Fruit fly (Drosophila melanogaster) whole organism, wandering third instar larva: ENCODE measurements around the gene Gr22d.

Experiments used
- Abd-B ChIP-seq: fragments of >200 bp; optimal IDR thresholded peaks from 2 replicates; lab custom pipeline; 2017; ENCODE audit warnings: missing biosample characterization, missing genetic modification characterization
- CG32264 ChIP-seq: fragments of 200-800 bp; sonication (Bioruptor generic); optimal IDR thresholded peaks from 2 replicates; lab custom pipeline; 2016; ENCODE audit warnings: missing biosample characterization, missing genetic modification characterization
- CG9705 ChIP-seq: fragments of 200-800 bp; sonication (Bioruptor generic); optimal IDR thresholded peaks from 2 replicates; lab custom pipeline; 2018; ENCODE audit warnings: missing biosample characterization, mild to moderate bottlenecking, missing genetic modification characterization
- Dfd ChIP-seq: fragments of >200 bp; optimal IDR thresholded peaks from 2 replicates; lab custom pipeline; 2017; ENCODE audit warnings: missing biosample characterization, missing genetic modification characterization
- Dif ChIP-seq: fragments of 200-275, 200-300 bp; sonication (Bioruptor generic); optimal IDR thresholded peaks from 2 replicates; lab custom pipeline; 2018; ENCODE audit warnings: missing biosample characterization, missing genetic modification characterization; ENCODE audit not compliant: partially characterized antibody
- GATAd ChIP-seq: sonication (Bioruptor generic); optimal IDR thresholded peaks from 2 replicates; lab custom pipeline; 2016; ENCODE audit warnings: missing biosample characterization, missing genetic modification characterization
- HLH106 ChIP-seq: fragments of 200-800 bp; optimal IDR thresholded peaks from 3 replicates; lab custom pipeline; 2019; ENCODE audit warnings: missing biosample characterization, mild to moderate bottlenecking, missing genetic modification characterization, moderate library complexity
- Hnf4 ChIP-seq: fragments of 200-800 bp; sonication (Bioruptor generic); optimal IDR thresholded peaks from 2 replicates; lab custom pipeline; 2016; ENCODE audit warnings: missing biosample characterization, mild to moderate bottlenecking, missing genetic modification characterization
- Hr78 ChIP-seq: fragments of >200 bp; optimal IDR thresholded peaks from 2 replicates; lab custom pipeline; 2017; ENCODE audit warnings: missing biosample characterization, missing genetic modification characterization
- Hr83 ChIP-seq: fragments of 200-300 bp; sonication (Bioruptor generic); optimal IDR thresholded peaks from 2 replicates; lab custom pipeline; 2016; ENCODE audit warnings: missing biosample characterization, mild to moderate bottlenecking, missing genetic modification characterization, moderate library complexity; ENCODE audit not compliant: poor library complexity, severe bottlenecking
- Jra ChIP-seq: sonication (Bioruptor generic); optimal IDR thresholded peaks from 2 replicates; lab custom pipeline; 2016; ENCODE audit warnings: missing biosample characterization, missing genetic modification characterization
- Mio ChIP-seq: sonication (Bioruptor generic); optimal IDR thresholded peaks from 2 replicates; lab custom pipeline; 2016; ENCODE audit warnings: missing biosample characterization, missing genetic modification characterization
- Myc ChIP-seq: fragments of >200 bp; optimal IDR thresholded peaks from 2 replicates; lab custom pipeline; 2017
- N ChIP-seq: fragments of >200 bp; optimal IDR thresholded peaks from 2 replicates; lab custom pipeline; 2018; ENCODE audit warnings: missing biosample characterization, missing external identifiers, missing genetic modification characterization
- OdsH ChIP-seq: fragments of 200-800 bp; sonication (Bioruptor generic); optimal IDR thresholded peaks from 2 replicates; lab custom pipeline; 2016; ENCODE audit warnings: missing biosample characterization, mild to moderate bottlenecking, missing genetic modification characterization
- Rel ChIP-seq, 2 experiments: fragments of 200-800 bp; sonication (Bioruptor generic) in 1 of 2; optimal IDR thresholded peaks; 2 replicates in 1 of 2; 3 replicates in 1 of 2; lab custom pipeline; 2016 to 2019; ENCODE audit warnings: mild to moderate bottlenecking in 2 of 2, missing biosample characterization in 2 of 2, missing genetic modification characterization in 2 of 2, moderate library complexity in 1 of 2
- Sp1 ChIP-seq: fragments of 200-800 bp; sonication (Bioruptor generic); optimal IDR thresholded peaks from 3 replicates; lab custom pipeline; 2019; ENCODE audit warnings: missing biosample characterization, mild to moderate bottlenecking, missing genetic modification characterization, moderate library complexity
- Vsx2 ChIP-seq: fragments of 200-300, 225-300 bp; sonication (Bioruptor generic); optimal IDR thresholded peaks from 2 replicates; lab custom pipeline; 2018; ENCODE audit warnings: missing biosample characterization, missing genetic modification characterization; ENCODE audit not compliant: partially characterized antibody
- dl ChIP-seq, 2 experiments: fragments of 175-275, 200-275 bp in 1 of 2; fragments of 200-275 bp in 1 of 2; sonication (Bioruptor generic); optimal IDR thresholded peaks; lab custom pipeline; 2018; ENCODE audit warnings: mild to moderate bottlenecking in 2 of 2, missing biosample characterization in 2 of 2, missing genetic modification characterization in 2 of 2, moderate library complexity in 2 of 2; ENCODE audit not compliant: partially characterized antibody in 2 of 2, insufficient read depth in 1 of 2
- dsf ChIP-seq: sonication (Bioruptor generic); optimal IDR thresholded peaks from 2 replicates; lab custom pipeline; 2016; ENCODE audit warnings: missing biosample characterization, missing genetic modification characterization, borderline replicate concordance
- ey ChIP-seq: fragments of 200-800 bp; sonication (Bioruptor generic); optimal IDR thresholded peaks from 2 replicates; lab custom pipeline; 2016; ENCODE audit warnings: missing biosample characterization, missing genetic modification characterization
- foxo ChIP-seq, 2 experiments: fragments of 200-800 bp; sonication (Bioruptor generic); optimal IDR thresholded peaks; 2 replicates in 1 of 2; 3 replicates in 1 of 2; lab custom pipeline; 2016 to 2017; ENCODE audit warnings: missing biosample characterization in 2 of 2, missing genetic modification characterization in 2 of 2
- fru ChIP-seq: fragments of 200-800 bp; sonication (Bioruptor generic); optimal IDR thresholded peaks from 3 replicates; lab custom pipeline; 2016; ENCODE audit warnings: missing biosample characterization, mild to moderate bottlenecking, missing genetic modification characterization
- h ChIP-seq: fragments of 200-800 bp; sonication (Bioruptor generic); optimal IDR thresholded peaks from 3 replicates; lab custom pipeline; 2016; ENCODE audit warnings: missing biosample characterization, mild to moderate bottlenecking, missing genetic modification characterization
- jim ChIP-seq: fragments of 175-275, 200-325 bp; sonication (Bioruptor generic); optimal IDR thresholded peaks from 2 replicates; lab custom pipeline; 2016; ENCODE audit warnings: missing biosample characterization, mild to moderate bottlenecking, missing genetic modification characterization
- lola ChIP-seq: fragments of >200 bp; optimal IDR thresholded peaks from 2 replicates; lab custom pipeline; 2017; ENCODE audit warnings: missing biosample characterization, missing genetic modification characterization
- psq ChIP-seq: fragments of 200-800 bp; sonication (Bioruptor generic); optimal IDR thresholded peaks from 3 replicates; lab custom pipeline; 2017; ENCODE audit warnings: missing biosample characterization, mild to moderate bottlenecking, missing genetic modification characterization, moderate library complexity
- sv ChIP-seq: fragments of 200-800 bp; sonication (Bioruptor generic); optimal IDR thresholded peaks from 3 replicates; lab custom pipeline; 2016; ENCODE audit warnings: missing biosample characterization, missing genetic modification characterization
- tai ChIP-seq: sonication (Bioruptor generic); optimal IDR thresholded peaks from 2 replicates; lab custom pipeline; 2016; ENCODE audit warnings: missing biosample characterization, missing genetic modification characterization
- usp ChIP-seq: fragments of >200 bp; optimal IDR thresholded peaks from 2 replicates; lab custom pipeline; 2017; ENCODE audit warnings: missing biosample characterization, missing genetic modification characterization
- woc ChIP-seq: sonication (Bioruptor generic); optimal IDR thresholded peaks from 2 replicates; lab custom pipeline; 2016; ENCODE audit warnings: missing biosample characterization, mild to moderate bottlenecking, missing genetic modification characterization

The Gr22d gene

DNA sequence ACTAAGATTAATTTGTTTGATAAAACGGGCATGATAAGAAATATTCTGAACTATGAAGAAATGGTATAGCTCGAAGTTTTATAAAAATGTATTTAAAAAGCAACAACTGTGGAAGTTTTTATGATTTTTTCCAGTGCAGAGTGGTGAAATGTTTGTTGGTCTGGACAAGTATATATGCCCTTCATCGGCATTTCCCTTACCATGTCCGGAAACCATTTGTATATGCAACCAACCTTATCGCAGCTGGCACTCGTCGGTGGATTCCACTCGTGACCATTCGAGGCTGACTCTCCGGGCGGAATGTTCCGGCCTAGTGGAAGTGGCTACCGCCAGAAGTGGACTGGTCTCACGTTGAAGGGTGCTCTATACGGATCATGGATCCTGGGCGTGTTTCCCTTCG is 6.4 kb downstream of the Gr22d start, which contains the start of gene Gr22e:
Gr22e (plus strand) TSS at position 301 of the 400 bp plus-strand sequence.
- TF ChIP-seq CG9705 (GFP tag; lab: Kevin White, UChicago) (no peak), sv (no peak), dl (GFP tag; optimal IDR thresholded peaks at IDR 0.05; lab: Kevin White, UChicago; ENCODE audit: insufficient read depth in 1 of 2, partially characterized antibody in 2 of 2) (no peak), Abd-B (GFP tag; lab: Kevin White, UChicago) (no peak), CG32264 (GFP tag; lab: Kevin White, UChicago) (no peak), N (no peak), h (no peak), Myc (lab: Kevin White, UChicago) (no peak), tai (GFP tag; lab: Kevin White, UChicago) (no peak), Hr83 (no peak), woc (GFP tag; lab: Kevin White, UChicago) (no peak), psq (GFP tag; lab: Kevin White, UChicago) (no peak), lola (GFP tag; lab: Kevin White, UChicago) (no peak), Dfd (GFP tag; lab: Kevin White, UChicago) (no peak), Hnf4 (no peak), Dif (GFP tag; lab: Kevin White, UChicago) (no peak), ey (GFP tag; lab: Kevin White, UChicago) (no peak), jim (GFP tag; lab: Kevin White, UChicago) (no peak), GATAd (GFP tag; lab: Kevin White, UChicago) (no peak)

DNA sequence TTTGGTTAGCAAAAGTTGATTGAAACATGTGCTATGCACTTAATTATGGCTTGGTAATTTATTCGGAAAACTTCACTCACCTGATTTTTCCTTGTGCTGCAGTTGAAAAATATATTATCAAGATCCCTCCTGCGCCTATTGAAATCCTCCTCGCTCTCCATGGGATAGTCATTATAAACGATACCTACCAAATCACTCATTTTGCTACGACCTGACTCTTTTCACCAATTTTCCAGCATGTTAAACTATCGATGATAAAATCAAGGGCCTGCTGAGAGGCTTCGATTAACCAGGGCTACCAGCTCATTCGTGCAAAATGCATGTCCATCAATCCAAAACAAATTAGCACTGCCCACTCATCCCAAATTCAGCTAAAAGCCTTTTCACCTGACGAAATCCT is 31.3 kb downstream of the Gr22d start, which contains the start of gene CG17650:
CG17650 (minus strand) TSS at position 241 of the 400 bp plus-strand sequence.
- TF ChIP-seq CG32264 (GFP tag; lab: Kevin White, UChicago) = no peak
- TF ChIP-seq Mio (GFP tag; lab: Kevin White, UChicago) = no peak
- TF ChIP-seq Rel (GFP tag; optimal IDR thresholded peaks at IDR 0.05; lab: Kevin White, UChicago) = no peak
- no peak for TF ChIP-seq Rel (tag; optimal IDR thresholded peaks at IDR 0.05; lab: Kevin White, UChicago)
- no peak for TF ChIP-seq lola (GFP tag; lab: Kevin White, UChicago)
- TF ChIP-seq dsf (GFP tag; lab: Kevin White, UChicago) = no peak
- no peak for TF ChIP-seq psq (GFP tag; lab: Kevin White, UChicago)
- no peak for TF ChIP-seq usp
- TF ChIP-seq Jra (GFP tag; lab: Kevin White, UChicago) = no peak
- TF ChIP-seq jim (GFP tag; lab: Kevin White, UChicago) = no peak
- no peak for TF ChIP-seq CG9705 (GFP tag; lab: Kevin White, UChicago)
- TF ChIP-seq h = no peak
- no peak for TF ChIP-seq Abd-B (GFP tag; lab: Kevin White, UChicago)
- no peak for TF ChIP-seq foxo (GFP tag; optimal IDR thresholded peaks at IDR 0.05; lab: Kevin White, UChicago)
- no peak for TF ChIP-seq Vsx2 (GFP tag; lab: Kevin White, UChicago)
- TF ChIP-seq Sp1 (GFP tag; lab: Kevin White, UChicago) = no peak
- TF ChIP-seq HLH106 (tag; lab: Kevin White, UChicago) = no peak
- TF ChIP-seq OdsH (GFP tag; lab: Kevin White, UChicago) = no peak

DNA sequence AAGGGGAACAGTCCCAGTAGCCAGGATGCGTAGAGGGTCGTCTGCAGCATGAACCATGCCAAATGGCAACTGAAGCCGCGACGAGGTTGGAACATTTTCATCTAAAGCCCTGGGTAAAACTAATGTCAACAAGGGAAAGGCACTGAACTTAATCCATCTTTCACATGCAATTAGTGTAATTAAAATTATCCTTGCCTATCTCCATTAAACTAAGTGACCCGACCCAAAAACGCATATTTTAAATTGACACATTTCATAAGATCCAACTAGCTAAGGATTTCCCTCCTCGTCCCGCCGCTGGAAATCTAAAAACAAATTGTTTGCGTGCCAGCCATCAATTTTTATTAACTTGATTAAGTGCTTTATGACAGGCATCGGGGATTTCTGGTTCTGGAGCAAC is 33.8 kb downstream of the Gr22d start, which contains the start of gene Gr22f:
Gr22f (minus strand) TSS at position 101 of the 400 bp plus-strand sequence.
- TF ChIP-seq Mio (GFP tag; lab: Kevin White, UChicago) (no peak), Rel (GFP tag; optimal IDR thresholded peaks at IDR 0.05; lab: Kevin White, UChicago) (no peak), Rel (tag; optimal IDR thresholded peaks at IDR 0.05; lab: Kevin White, UChicago) (no peak), CG32264 (GFP tag; lab: Kevin White, UChicago) (no peak)

DNA sequence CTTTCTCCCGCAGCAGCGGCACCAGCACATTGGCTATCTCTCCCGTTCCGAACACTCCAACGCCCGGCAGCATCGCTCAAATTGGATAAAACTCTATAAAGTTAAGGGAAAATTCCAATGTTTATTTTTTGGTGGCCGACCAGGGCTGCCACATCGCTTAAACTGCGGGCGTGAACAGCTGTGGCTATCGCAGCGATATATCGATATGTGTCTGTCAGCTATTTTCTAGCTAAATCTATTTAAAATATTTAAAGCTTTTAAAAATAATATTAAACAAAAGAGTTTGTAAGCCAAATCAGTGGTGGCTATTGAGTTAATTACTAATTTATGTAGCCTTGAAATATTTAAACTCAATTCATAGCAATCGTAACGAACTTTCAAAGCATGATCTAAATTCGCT is 38.2 kb downstream of the Gr22d start, which contains the start of the genes CG17712 and CG17648:
CG17712 (minus strand) TSS at position 170 of the 400 bp plus-strand sequence.
CG17648 (plus strand) TSS at position 356 of the 400 bp plus-strand sequence.
- TF ChIP-seq woc (GFP tag; lab: Kevin White, UChicago) (peak; percentile 32), Hr78 (GFP tag; lab: Kevin White, UChicago) (no peak), Dif (GFP tag; lab: Kevin White, UChicago) (no peak), fru (GFP tag; lab: Kevin White, UChicago) (no peak), Myc (lab: Kevin White, UChicago) (peak; percentile 46)
- TF ChIP-seq, all 38 proteins: peak for 2
